Fruit fly (Drosophila melanogaster): Measurements from ENCODE around the gene tos.

Gene tos

dm6 chr2L:18705617-18706046, 23.8 kb upstream of the tos start, which contains the start of gene Jwa (continued):
- TF ChIP-seq lab (GFP tag; optimal IDR thresholded peaks at IDR 0.05) (peak; percentile 81), emc (GFP tag; optimal IDR thresholded peaks at IDR 0.05) (peak; percentile 62), wek (GFP tag; optimal IDR thresholded peaks at IDR 0.05) (no peak), tll (GFP tag; optimal IDR thresholded peaks at IDR 0.05) (peak in 1 of 2 experiments; percentile 65), luna (GFP tag; optimal IDR thresholded peaks at IDR 0.05) (no peak), dimm (GFP tag; IDR thresholded peaks at IDR 0.05) (peak; percentile 85), seq (GFP tag; IDR thresholded peaks at IDR 0.05) (peak; percentile 83), CG7786 (GFP tag; optimal IDR thresholded peaks at IDR 0.05) (peak; percentile 94), Mes4 (GFP tag; optimal IDR thresholded peaks at IDR 0.05) (peak; percentile 83), Oaz (GFP tag; IDR thresholded peaks at IDR 0.05) (peak; percentile 81), Sox102F (GFP tag; optimal IDR thresholded peaks at IDR 0.05) (peak; percentile 97), CG18476 (GFP tag; optimal IDR thresholded peaks at IDR 0.05) (peak; percentile 79), Bdp1 (GFP tag; optimal IDR thresholded peaks at IDR 0.05) (peak; percentile 91), CG12219 (GFP tag; optimal IDR thresholded peaks at IDR 0.05) (peak; percentile 86), Sox100B (GFP tag; optimal IDR thresholded peaks at IDR 0.05) (peak; percentile 78), Side (GFP tag; optimal IDR thresholded peaks at IDR 0.05) (peak; percentile 91), Ptx1 (GFP tag; IDR thresholded peaks at IDR 0.05) (peak; percentile 94), CG13287 (GFP tag; IDR thresholded peaks at IDR 0.05; ENCODE audit: partially characterized antibody) (peak; percentile 100), Med (GFP tag) (peak; percentile 98), Hand (GFP tag; optimal IDR thresholded peaks at IDR 0.05) (peak; percentile 82), CG10209 (GFP tag; optimal IDR thresholded peaks at IDR 0.05) (peak; percentile 95), CG3281 (GFP tag; optimal IDR thresholded peaks at IDR 0.05) (peak; percentile 75), Mad (GFP tag; optimal IDR thresholded peaks at IDR 0.05) (peak; percentile 93), CG12236 (GFP tag; optimal IDR thresholded peaks at IDR 0.05) (peak; percentile 79), CG1792 (GFP tag; optimal IDR thresholded peaks at IDR 0.05) (peak; percentile 57), Opbp (GFP tag; IDR thresholded peaks at IDR 0.05; ENCODE audit: partially characterized antibody) (peak; percentile 97), bcd (GFP tag; optimal IDR thresholded peaks at IDR 0.05) (peak; percentile 78), dmrt99B (tag; optimal IDR thresholded peaks at IDR 0.05) (peak; percentile 84), sug (tag; optimal IDR thresholded peaks at IDR 0.05) (peak; percentile 91), peb (GFP tag; IDR thresholded peaks at IDR 0.05) (peak; percentile 89), HLH4C (GFP tag; IDR thresholded peaks at IDR 0.05; ENCODE audit: partially characterized antibody) (peak; percentile 98), CG10654 (GFP tag; optimal IDR thresholded peaks at IDR 0.05) (peak; percentile 91), sqz (GFP tag; optimal IDR thresholded peaks at IDR 0.05) (no peak), CG9817 (tag; optimal IDR thresholded peaks at IDR 0.05) (peak; percentile 94), ERR (GFP tag; optimal IDR thresholded peaks at IDR 0.05) (peak; percentile 76), CG10979 (tag; optimal IDR thresholded peaks at IDR 0.05) (peak; percentile 88), tx (GFP tag; optimal IDR thresholded peaks at IDR 0.05) (peak; percentile 95), CG16779 (GFP tag; IDR thresholded peaks at IDR 0.05) (peak; percentile 64), CG12299 (tag; optimal IDR thresholded peaks at IDR 0.05) (peak; percentile 65), Hmx (GFP tag; optimal IDR thresholded peaks at IDR 0.05) (peak; percentile 81), schlank (tag; optimal IDR thresholded peaks at IDR 0.05) (peak; percentile 72), gcm (GFP tag; optimal IDR thresholded peaks at IDR 0.05) (peak; percentile 91), CG13296 (GFP tag; optimal IDR thresholded peaks at IDR 0.05) (peak; percentile 77), nau (GFP tag; optimal IDR thresholded peaks at IDR 0.05) (no peak), Aef1 (GFP tag; IDR thresholded peaks at IDR 0.05) (peak; percentile 91), CG6683 (GFP tag; optimal IDR thresholded peaks at IDR 0.05) (peak; percentile 44), CG3995 (GFP tag; optimal IDR thresholded peaks at IDR 0.05) (peak; percentile 67), maf-S (GFP tag; optimal IDR thresholded peaks at IDR 0.05) (peak; percentile 92), ase (GFP tag; IDR thresholded peaks at IDR 0.05) (peak; percentile 66; the same call in 2 of the 3 replicates), nmo (GFP tag; optimal IDR thresholded peaks at IDR 0.05) (peak; percentile 89)

Data from whole organism, embryonic.